Worm (Caenorhabditis elegans): ENCODE data around the gene srh-265.

The srh-265 gene

ce11 chrV:15401856-15402314, 14.2 kb upstream of the srh-265 start, which contains the start of gene fbxa-135:
TSS of gene fbxa-135 (plus strand) at chrV:15402264.
- no peak for TF ChIP-seq unc-62 (GFP tag; optimal IDR thresholded peaks at IDR 0.05)

ce11 chrV:15404859-15405258, 11.2 kb upstream of the srh-265 start, which contains the start of gene srh-258:
TSS of gene srh-258 (plus strand) at chrV:15405159.
- no peak for TF ChIP-seq unc-62 (GFP tag; optimal IDR thresholded peaks at IDR 0.05)

ce11 chrV:15406928-15407327, 9.1 kb upstream of the srh-265 start, which contains the start of gene srh-257:
TSS of gene srh-257 (plus strand) at chrV:15407228.
- no peak for TF ChIP-seq unc-62 (GFP tag; optimal IDR thresholded peaks at IDR 0.05)

ce11 chrV:15412625-15413024, 3.4 kb upstream of the srh-265 start, which contains the start of gene srbc-63:
TSS of gene srbc-63 (minus strand) at chrV:15412725.
- no peak for TF ChIP-seq unc-62 (GFP tag; optimal IDR thresholded peaks at IDR 0.05)

ce11 chrV:15413847-15414246, 2.2 kb upstream of the srh-265 start, which contains the start of gene srh-264:
TSS of gene srh-264 (plus strand) at chrV:15414147.
- no peak for TF ChIP-seq unc-62 (GFP tag; optimal IDR thresholded peaks at IDR 0.05)

- no peak for TF ChIP-seq unc-62 (GFP tag; optimal IDR thresholded peaks at IDR 0.05)
These were observed 1.8 kb downstream of the srh-265 start, which contains the start of gene T06E6.10 for ce11 chrV:15417822-15418221. TSS of gene T06E6.10 (plus strand) at chrV:15418122.

- TF ChIP-seq unc-62 (GFP tag; optimal IDR thresholded peaks at IDR 0.05): no peak
These were observed 7.5 kb downstream of the srh-265 start, which contains the start of gene fbxa-104 for ce11 chrV:15423601-15424000. TSS of gene fbxa-104 (minus strand) at chrV:15423683.

ce11 chrV:15425368-15426091, 9.5 kb downstream of the srh-265 start, which contains the start of gene Y36E3A.2:
TSS of gene Y36E3A.2 (plus strand) at chrV:15426041.
- TF ChIP-seq unc-62 (GFP tag; optimal IDR thresholded peaks at IDR 0.05): no peak

ce11 chrV:15426944-15427343, 10.9 kb downstream of the srh-265 start, which contains the start of gene fbxa-209:
TSS of gene fbxa-209 (minus strand) at chrV:15427044.
- no peak for TF ChIP-seq unc-62 (GFP tag; optimal IDR thresholded peaks at IDR 0.05)

ce11 chrV:15431322-15432052, 15.4 kb downstream of the srh-265 start:
- no peak for TF ChIP-seq unc-62 (GFP tag; optimal IDR thresholded peaks at IDR 0.05)

- TF ChIP-seq unc-62 (GFP tag; optimal IDR thresholded peaks at IDR 0.05): no peak
These were observed 16.4 kb downstream of the srh-265 start, which contains the start of gene T26H5.8 for ce11 chrV:15432457-15432856. TSS of gene T26H5.8 (minus strand) at chrV:15432726.

ce11 chrV:15434647-15435046, 18.6 kb downstream of the srh-265 start:
- TF ChIP-seq unc-62 (GFP tag; optimal IDR thresholded peaks at IDR 0.05): no peak

ce11 chrV:15436133-15436532, 20.1 kb downstream of the srh-265 start:
- TF ChIP-seq unc-62 (GFP tag; optimal IDR thresholded peaks at IDR 0.05): no peak

- no peak for TF ChIP-seq unc-62 (GFP tag; optimal IDR thresholded peaks at IDR 0.05)
These were observed 26.3 kb downstream of the srh-265 start for ce11 chrV:15442384-15442783.

ce11 chrV:15443708-15444107, 27.7 kb downstream of the srh-265 start, which contains the start of gene T26H5.10:
TSS of gene T26H5.10 (minus strand) at chrV:15443808.
- TF ChIP-seq unc-62 (GFP tag; optimal IDR thresholded peaks at IDR 0.05): no peak

- TF ChIP-seq unc-62 (GFP tag; optimal IDR thresholded peaks at IDR 0.05): no peak
These were observed 28.1 kb downstream of the srh-265 start, which contains the start of gene T26H5.11 for ce11 chrV:15444188-15444587. TSS of gene T26H5.11 (minus strand) at chrV:15444288.
